Fruit fly (Drosophila melanogaster): ENCODE results near the gene Kul.

DNA sequence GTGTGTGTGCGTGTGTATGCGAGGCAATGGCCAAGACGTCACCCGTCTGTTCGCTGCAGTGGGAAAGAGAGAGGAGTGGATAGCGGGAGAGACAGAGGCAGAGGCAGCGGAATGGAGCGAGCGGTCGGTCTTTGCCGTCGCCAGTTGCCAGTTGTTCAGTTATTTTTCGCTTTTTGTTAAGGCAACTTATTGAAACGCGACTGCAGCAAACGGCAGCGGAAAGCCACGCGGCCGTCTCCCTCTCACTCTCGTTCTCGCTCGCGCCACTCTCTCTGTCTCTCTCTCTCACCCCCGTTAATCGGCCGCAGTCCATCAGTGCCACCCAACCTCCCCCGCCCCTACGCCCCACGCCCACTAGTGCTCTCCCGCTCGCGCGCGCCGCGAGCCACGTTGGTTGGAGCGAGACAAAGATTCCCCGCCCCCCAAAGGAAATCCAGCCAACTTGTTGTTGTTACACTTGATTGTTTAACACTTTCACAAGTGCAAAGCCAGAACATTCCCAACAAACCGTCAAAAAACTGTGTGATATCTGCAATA lies 47.2 kb downstream of the Kul start:
- TF ChIP-seq insv (optimal IDR thresholded peaks at IDR 0.05) (no peak), h (optimal IDR thresholded peaks at IDR 0.05) (no peak), psq (optimal IDR thresholded peaks at IDR 0.05) (no peak), ttk (optimal IDR thresholded peaks at IDR 0.05) (no peak), Myc (optimal IDR thresholded peaks at IDR 0.05) (no peak)

All from Kc167 (cell line).